Fruit fly (Drosophila melanogaster): Measurements from ENCODE around the gene gskt.

DNA sequence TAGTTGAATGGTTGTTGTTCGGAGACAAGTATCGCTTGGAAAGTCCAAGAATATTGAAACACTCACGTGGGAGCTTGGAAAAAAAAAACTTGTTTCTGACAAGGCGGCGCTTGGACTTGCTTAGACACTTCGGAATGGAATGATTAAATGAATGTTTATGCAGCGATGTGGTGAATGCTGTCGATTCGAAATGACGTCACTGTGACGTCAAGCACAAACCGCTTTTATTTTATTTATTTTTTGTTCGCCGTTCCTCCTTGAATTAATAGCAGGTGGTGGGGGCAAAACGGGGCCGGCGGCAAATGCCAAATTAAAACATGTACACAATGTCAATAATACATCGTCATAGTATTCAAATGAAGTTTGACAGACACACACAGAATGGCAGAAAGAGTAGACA lies 47.3 kb downstream of the gskt start:
- TF ChIP-seq HLH106 (tag; optimal IDR thresholded peaks at IDR 0.05) = no peak
- no peak for TF ChIP-seq pan (optimal IDR thresholded peaks at IDR 0.05)
